Worm (Caenorhabditis elegans): ENCODE data around the gene F54F11.1.

The F54F11.1 gene

ce11 chrII:13460592-13461395, 43.0 kb upstream of the F54F11.1 start, which contains the start of gene pqn-27 (continued):
- TF ChIP-seq ama-1 (optimal IDR thresholded peaks at IDR 0.05) (peak; percentile 96), fkh-4 (tag; optimal IDR thresholded peaks at IDR 0.05; ENCODE audit: borderline replicate concordance) (no peak), ztf-11 (tag; optimal IDR thresholded peaks at IDR 0.05) (no peak), C34B4.2 (tag; optimal IDR thresholded peaks at IDR 0.05) (no peak), unc-30 (tag; optimal IDR thresholded peaks at IDR 0.05) (no peak), nhr-76 (tag; optimal IDR thresholded peaks at IDR 0.05) (no peak), isw-1 (GFP tag; IDR thresholded peaks at IDR 0.05) (0 out of 2 replicates have a peak, but pooled peaks have one; percentile 4), nhr-20 (tag; optimal IDR thresholded peaks at IDR 0.05) (peak; percentile 70), ces-1 (GFP tag; optimal IDR thresholded peaks at IDR 0.05) (no peak), hlh-17 (GFP tag; optimal IDR thresholded peaks at IDR 0.05; ENCODE audit: borderline replicate concordance) (no peak), pag-3 (tag; optimal IDR thresholded peaks at IDR 0.05; ENCODE audit: borderline replicate concordance, insufficient read depth) (peak; percentile 10), nhr-77 (tag; optimal IDR thresholded peaks at IDR 0.05) (no peak), fkh-10 (GFP tag; optimal IDR thresholded peaks at IDR 0.05) (no peak), swsn-7 (tag; optimal IDR thresholded peaks at IDR 0.05) (peak; percentile 63), egl-13 (tag; optimal IDR thresholded peaks at IDR 0.05) (no peak), elt-3 (tag; optimal IDR thresholded peaks at IDR 0.05) (peak in 2 of 6 experiments; percentile 86 to 94), lin-15B (tag; optimal IDR thresholded peaks at IDR 0.05) (peak; percentile 36), nhr-90 (tag; optimal IDR thresholded peaks at IDR 0.05; ENCODE audit: poor library complexity) (peak; percentile 77), unc-130 (tag; optimal IDR thresholded peaks at IDR 0.05) (peak; percentile 33), nhr-19 (GFP tag; conservative IDR thresholded peaks at IDR 0.05) (peak; percentile 89), egl-27 (tag; optimal IDR thresholded peaks at IDR 0.05) (no peak), Y116A8C.19 (tag; optimal IDR thresholded peaks at IDR 0.05; ENCODE audit: borderline replicate concordance) (no peak), unc-86 (tag; optimal IDR thresholded peaks at IDR 0.05) (no peak), aly-2 (tag; optimal IDR thresholded peaks at IDR 0.05) (peak; percentile 10), nhr-47 (tag; optimal IDR thresholded peaks at IDR 0.05) (peak; percentile 74), ztf-4 (tag; optimal IDR thresholded peaks at IDR 0.05) (peak; percentile 93), zag-1 (tag; optimal IDR thresholded peaks at IDR 0.05) (no peak), rnt-1 (tag; optimal IDR thresholded peaks at IDR 0.05) (peak; percentile 29), grh-1 (GFP tag; IDR thresholded peaks at IDR 0.05) (peak; percentile 89), ceh-8 (GFP tag; optimal IDR thresholded peaks at IDR 0.05) (no peak), vab-15 (tag; optimal IDR thresholded peaks at IDR 0.05) (no peak), efl-1 (optimal IDR thresholded peaks at IDR 0.05) (peak; percentile 69 to 71), efl-1 (GFP tag; optimal IDR thresholded peaks at IDR 0.05 in 1 of 2) (peak; percentile 58 to 96), nhr-28 (tag; optimal IDR thresholded peaks at IDR 0.05) (no peak), mab-9 (GFP tag; IDR thresholded peaks at IDR 0.05) (no peak), dpl-1 (GFP tag; optimal IDR thresholded peaks at IDR 0.05) (peak; percentile 53 to 58 (median 56)), alr-1 (tag; optimal IDR thresholded peaks at IDR 0.05; ENCODE audit: borderline replicate concordance) (no peak), mep-1 (tag; optimal IDR thresholded peaks at IDR 0.05) (peak; percentile 80), nhr-71 (tag; optimal IDR thresholded peaks at IDR 0.05) (peak; percentile 81), nhr-12 (tag; optimal IDR thresholded peaks at IDR 0.05) (peak; percentile 10), nhr-11 (tag; optimal IDR thresholded peaks at IDR 0.05) (no peak), fos-1 (tag; optimal IDR thresholded peaks at IDR 0.05) (peak; percentile 47), C16A3.4 (tag; optimal IDR thresholded peaks at IDR 0.05) (peak; percentile 47), tlp-1 (tag; optimal IDR thresholded peaks at IDR 0.05) (no peak), F16B12.6 (tag; optimal IDR thresholded peaks at IDR 0.05) (peak; percentile 94), lin-14 (GFP tag; optimal IDR thresholded peaks at IDR 0.05) (peak; percentile 76), mef-2 (tag; optimal IDR thresholded peaks at IDR 0.05) (no peak), snpc-4 (tag; optimal IDR thresholded peaks at IDR 0.05) (peak; percentile 23), skn-1 (tag; optimal IDR thresholded peaks at IDR 0.05) (no peak), sox-4 (tag; optimal IDR thresholded peaks at IDR 0.05) (no peak), sup-37 (GFP tag; optimal IDR thresholded peaks at IDR 0.05) (no peak)
